Fruit fly (Drosophila melanogaster) whole organism, embryonic: ENCODE measurements around the gene Sc2.

Source experiments
- CG16779 ChIP-seq: fragments of 200-800 bp; sonication (Bioruptor generic); IDR thresholded peaks from 2 replicates; pipeline ENCODE4 v1.3.6; 2022; ENCODE audit warnings: missing biosample characterization, missing genetic modification characterization
- CG42726 ChIP-seq: fragments of 200-800 bp; sonication (Bioruptor generic); IDR thresholded peaks from 2 replicates; pipeline ENCODE4 v1.3.6; 2022; ENCODE audit warnings: missing biosample characterization, missing genetic modification characterization; ENCODE audit not compliant: partially characterized antibody
- CG43689 ChIP-seq: fragments of 200-800 bp; sonication (Bioruptor generic); IDR thresholded peaks from 2 replicates; pipeline ENCODE4 v1.3.6; 2022; ENCODE audit warnings: missing biosample characterization, missing genetic modification characterization
- CG5245 ChIP-seq: fragments of 200-800 bp; sonication (Bioruptor generic); optimal IDR thresholded peaks from 3 replicates; lab custom pipeline; 2016; ENCODE audit warnings: missing biosample characterization, missing genetic modification characterization
- HLH3B ChIP-seq: fragments of 200-800 bp; sonication (Bioruptor generic); IDR thresholded peaks from 2 replicates; pipeline ENCODE4 v1.3.6; 2022; ENCODE audit warnings: missing biosample characterization, missing genetic modification characterization

- TF ChIP-seq CG42726 (GFP tag; lab: Robert Waterston, UW) (no peak), HLH3B (GFP tag; lab: Robert Waterston, UW) (no peak), CG43689 (no peak), CG5245 (no peak), CG16779 (no peak)
Observed at dm6 chr3L:3949205-3949604, 45.9 kb downstream of the Sc2 start, which contains the start of gene CG14983.
